Worm (Caenorhabditis elegans) whole organism, L3 larva: ENCODE results near the gene taf-11.3.

Experiments used
- R02D3.7 ChIP-seq: fragments of 150-350 bp; optimal IDR thresholded peaks from 2 replicates; lab custom pipeline; 2014; ENCODE audit warnings: missing biosample characterization, missing genetic modification characterization
- ZK546.5 ChIP-seq: sonication (generic microtip); optimal IDR thresholded peaks from 2 replicates; lab custom pipeline; 2017; ENCODE audit warnings: missing biosample characterization, missing genetic modification characterization
- aly-2 ChIP-seq: fragments of 150-350 bp; optimal IDR thresholded peaks from 2 replicates; lab custom pipeline; 2014; ENCODE audit warnings: missing biosample characterization, missing genetic modification characterization
- ama-1 ChIP-seq: fragments of 150-350 bp; optimal IDR thresholded peaks from 2 replicates; lab custom pipeline; 2018
- ceh-16 ChIP-seq: sonication (generic microtip); optimal IDR thresholded peaks from 2 replicates; lab custom pipeline; 2017; ENCODE audit warnings: missing biosample characterization, missing genetic modification characterization
- ceh-28 ChIP-seq: fragments of 150-350 bp; optimal IDR thresholded peaks from 2 replicates; lab custom pipeline; 2014; ENCODE audit warnings: missing biosample characterization, missing genetic modification reagents, missing genetic modification characterization
- ceh-82 ChIP-seq: fragments of 150-350 bp; optimal IDR thresholded peaks from 2 replicates; lab custom pipeline; 2014; ENCODE audit warnings: missing biosample characterization, missing genetic modification characterization
- daf-12 ChIP-seq: fragments of 150-350 bp; optimal IDR thresholded peaks from 2 replicates; lab custom pipeline; 2014; ENCODE audit warnings: missing biosample characterization, missing genetic modification reagents, missing genetic modification characterization
- egl-27 ChIP-seq: sonication (generic microtip); optimal IDR thresholded peaks from 4 replicates; lab custom pipeline; 2017; ENCODE audit warnings: missing biosample characterization, missing genetic modification reagents, missing genetic modification characterization
- egl-5 ChIP-seq: fragments of 150-350 bp; optimal IDR thresholded peaks from 2 replicates; lab custom pipeline; 2017; ENCODE audit warnings: missing biosample characterization, missing genetic modification reagents, missing genetic modification characterization, inconsistent platforms
- elt-1 ChIP-seq: fragments of 150-350 bp; optimal IDR thresholded peaks from 2 replicates; lab custom pipeline; 2014; ENCODE audit warnings: missing biosample characterization, missing genetic modification characterization
- elt-2 ChIP-seq: sonication (generic microtip); optimal IDR thresholded peaks from 2 replicates; lab custom pipeline; 2016; ENCODE audit warnings: missing genetic modification reagents, mild to moderate bottlenecking, missing genetic modification characterization, missing compliant biosample characterization
- elt-3 ChIP-seq, 3 experiments: fragments of 150-350 bp in 1 of 3; sonication (generic microtip) in 2 of 3; optimal IDR thresholded peaks; 2 replicates in 2 of 3; 4 replicates in 1 of 3; lab custom pipeline; 2014 to 2017; ENCODE audit warnings: missing biosample characterization in 3 of 3, missing genetic modification characterization in 3 of 3
- fkh-10 ChIP-seq: sonication (generic microtip); optimal IDR thresholded peaks from 2 replicates; lab custom pipeline; 2017; ENCODE audit warnings: missing biosample characterization, missing genetic modification reagents, missing genetic modification characterization
- fos-1 ChIP-seq: fragments of 150-350 bp; optimal IDR thresholded peaks from 2 replicates; lab custom pipeline; 2014; ENCODE audit warnings: missing biosample characterization, missing genetic modification characterization
- hmg-11 ChIP-seq: sonication (generic microtip); optimal IDR thresholded peaks from 2 replicates; lab custom pipeline; 2016; ENCODE audit warnings: missing genetic modification characterization, missing compliant biosample characterization
- jun-1 ChIP-seq: fragments of 150-350 bp; optimal IDR thresholded peaks from 2 replicates; lab custom pipeline; 2014; ENCODE audit warnings: missing biosample characterization, missing genetic modification reagents, missing genetic modification characterization
- lin-15B ChIP-seq: fragments of 150-350 bp; optimal IDR thresholded peaks from 2 replicates; lab custom pipeline; 2014; ENCODE audit warnings: missing biosample characterization, missing genetic modification characterization
- lin-39 ChIP-seq: fragments of 150-350 bp; optimal IDR thresholded peaks from 2 replicates; lab custom pipeline; 2018; ENCODE audit warnings: missing biosample characterization, missing genetic modification reagents, missing genetic modification characterization
- lsy-12 ChIP-seq: sonication (generic microtip); optimal IDR thresholded peaks from 2 replicates; lab custom pipeline; 2016; ENCODE audit warnings: mild to moderate bottlenecking, missing genetic modification characterization, missing compliant biosample characterization
- mdl-1 ChIP-seq: fragments of 150-350 bp; optimal IDR thresholded peaks from 2 replicates; lab custom pipeline; 2014; ENCODE audit warnings: missing biosample characterization, missing genetic modification characterization
- nfya-1 ChIP-seq: sonication (generic microtip); optimal IDR thresholded peaks from 2 replicates; lab custom pipeline; 2017; ENCODE audit warnings: missing genetic modification characterization, mild to moderate bottlenecking, missing compliant biosample characterization, antibody characterized with exemption, moderate library complexity; ENCODE audit not compliant: insufficient read depth
- nhr-12 ChIP-seq: fragments of 150-350 bp; optimal IDR thresholded peaks from 2 replicates; lab custom pipeline; 2014; ENCODE audit warnings: missing biosample characterization, missing genetic modification characterization
- nhr-23 ChIP-seq: fragments of 150-350 bp; optimal IDR thresholded peaks from 2 replicates; lab custom pipeline; 2014; ENCODE audit warnings: missing biosample characterization, missing genetic modification reagents, missing genetic modification characterization
- nhr-25 ChIP-seq: sonication (generic microtip); optimal IDR thresholded peaks from 2 replicates; lab custom pipeline; 2017; ENCODE audit warnings: missing biosample characterization, missing genetic modification characterization
- nhr-28 ChIP-seq: fragments of 150-350 bp; optimal IDR thresholded peaks from 2 replicates; lab custom pipeline; 2014; ENCODE audit warnings: missing biosample characterization, missing genetic modification characterization
- nhr-43 ChIP-seq: sonication (generic microtip); optimal IDR thresholded peaks from 2 replicates; lab custom pipeline; 2016; ENCODE audit warnings: mild to moderate bottlenecking, missing genetic modification characterization, missing compliant biosample characterization; ENCODE audit not compliant: poor library complexity, severe bottlenecking
- nhr-67 ChIP-seq: fragments of 150-350 bp; optimal IDR thresholded peaks from 2 replicates; lab custom pipeline; 2014; ENCODE audit warnings: missing biosample characterization, missing genetic modification characterization
- nhr-76 ChIP-seq: fragments of 150-350 bp; sonication (generic microtip); optimal IDR thresholded peaks from 5 replicates; lab custom pipeline; 2014; ENCODE audit warnings: missing biosample characterization, missing genetic modification characterization
- nhr-77 ChIP-seq: fragments of 150-350 bp; optimal IDR thresholded peaks from 2 replicates; lab custom pipeline; 2014; ENCODE audit warnings: missing biosample characterization, missing genetic modification characterization
- pha-4 ChIP-seq: fragments of 150-350 bp; optimal IDR thresholded peaks from 2 replicates; lab custom pipeline; 2014; ENCODE audit warnings: missing biosample characterization, missing genetic modification reagents, missing genetic modification characterization
- pqm-1 ChIP-seq: fragments of 150-350 bp; optimal IDR thresholded peaks from 2 replicates; lab custom pipeline; 2017; ENCODE audit warnings: missing biosample characterization, missing genetic modification characterization, inconsistent platforms
- sea-2 ChIP-seq: fragments of 150-350 bp; sonication (generic microtip); optimal IDR thresholded peaks from 4 replicates; lab custom pipeline; 2014; ENCODE audit warnings: missing biosample characterization, missing genetic modification reagents, missing genetic modification characterization
- skn-1 ChIP-seq: fragments of 150-350 bp; optimal IDR thresholded peaks from 2 replicates; lab custom pipeline; 2014; ENCODE audit warnings: missing biosample characterization, missing genetic modification characterization
- snpc-4 ChIP-seq: fragments of 150-350 bp; optimal IDR thresholded peaks from 2 replicates; lab custom pipeline; 2014; ENCODE audit warnings: missing biosample characterization, missing genetic modification characterization
- tbx-2 ChIP-seq: sonication (generic microtip); optimal IDR thresholded peaks from 2 replicates; lab custom pipeline; 2016; ENCODE audit warnings: mild to moderate bottlenecking, missing genetic modification characterization, missing compliant biosample characterization
- unc-39 ChIP-seq: sonication (generic microtip); optimal IDR thresholded peaks from 4 replicates; lab custom pipeline; 2017; ENCODE audit warnings: missing biosample characterization, missing genetic modification characterization
- ztf-4 ChIP-seq: fragments of 150-350 bp; optimal IDR thresholded peaks from 2 replicates; lab custom pipeline; 2014; ENCODE audit warnings: missing biosample characterization, missing genetic modification characterization

The taf-11.3 gene

DNA sequence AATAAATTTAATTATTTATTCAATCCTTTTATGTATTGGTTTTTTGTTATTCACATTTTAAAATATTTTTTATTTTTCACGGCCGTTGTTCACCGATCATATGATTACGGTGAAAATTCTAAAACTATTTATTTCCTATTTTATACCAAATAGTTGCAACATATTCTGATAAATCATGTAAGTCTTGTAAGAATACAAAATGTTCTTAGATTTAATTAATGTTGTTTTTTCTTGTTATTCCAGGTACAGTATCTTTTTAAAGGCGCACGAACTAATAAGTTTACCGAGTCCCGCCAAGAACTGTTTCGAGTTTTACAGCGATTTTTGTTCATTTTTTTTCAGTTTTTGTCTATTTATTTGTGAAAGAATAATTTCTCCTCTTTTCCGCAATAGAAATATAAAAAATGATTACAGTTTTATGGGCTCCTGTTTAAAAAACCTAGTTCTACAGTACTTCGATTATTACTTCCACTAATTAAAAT is 35.4 kb downstream of the taf-11.3 start, which contains the start of gene D2045.5:
TSS of gene D2045.5 (minus strand) at position 51 of the 482 bp plus-strand sequence.
- TF ChIP-seq ceh-16 (tag; lab: Kevin White, UChicago): no peak
- no peak for TF ChIP-seq R02D3.7 (tag; lab: Kevin White, UChicago)
- TF ChIP-seq nhr-23 (tag; lab: Kevin White, UChicago): no peak
- no peak for TF ChIP-seq ZK546.5 (tag; lab: Kevin White, UChicago)

DNA sequence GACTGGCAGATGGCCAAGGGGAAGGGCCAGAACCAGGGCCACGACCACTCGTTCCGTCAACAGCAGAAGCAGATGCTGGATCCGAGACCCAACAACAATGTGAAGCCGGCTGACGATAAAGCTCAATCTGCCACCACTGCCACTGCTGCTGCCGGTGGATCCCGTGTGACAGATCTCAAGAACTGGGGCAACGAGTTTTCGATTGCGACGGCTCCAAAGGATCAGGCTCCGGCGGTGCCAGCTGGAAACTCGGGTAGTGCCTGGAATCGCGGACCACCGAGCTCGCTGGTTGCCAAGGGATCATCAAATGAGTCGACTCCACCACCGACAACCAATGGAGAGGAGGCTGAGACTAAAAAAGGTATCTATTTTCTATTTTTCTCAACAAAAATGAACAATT is 40.6 kb downstream of the taf-11.3 start:
- no peak for TF ChIP-seq ceh-82 (tag; lab: Kevin White, UChicago)
- TF ChIP-seq ceh-16 (tag; lab: Kevin White, UChicago): no peak
- TF ChIP-seq nhr-28 (tag; lab: Kevin White, UChicago): no peak

DNA sequence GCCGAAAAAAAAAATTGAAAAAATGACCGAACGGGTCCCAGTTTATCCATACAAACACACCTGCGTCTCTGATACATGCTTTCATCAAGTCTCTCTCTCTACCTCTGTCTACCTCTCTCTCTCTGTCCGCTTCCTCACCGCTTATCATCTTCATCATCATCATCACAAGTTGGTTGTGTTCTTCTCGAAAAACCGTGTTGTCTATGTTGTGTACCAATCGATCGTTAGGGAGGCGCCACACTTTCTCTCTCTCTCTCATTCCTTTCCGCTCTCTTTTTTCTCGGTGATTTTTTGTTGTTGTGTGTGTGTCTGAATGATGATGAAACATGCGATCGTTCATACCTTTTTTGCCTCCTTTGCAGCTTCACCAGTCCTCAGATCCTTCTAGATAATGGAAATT is 41.4 kb downstream of the taf-11.3 start:
- peak; percentile 70 for TF ChIP-seq nhr-25 (tag; lab: Kevin White, UChicago)
- TF ChIP-seq ZK546.5 (tag; lab: Kevin White, UChicago): no peak
- peak; percentile 67 for TF ChIP-seq nhr-23 (tag; lab: Kevin White, UChicago)
- no peak for TF ChIP-seq nhr-77 (tag; lab: Kevin White, UChicago)
- TF ChIP-seq pha-4: peak; percentile 70
- peak; percentile 69 for TF ChIP-seq pqm-1 (tag; lab: Kevin White, UChicago)
- TF ChIP-seq jun-1 (tag; lab: Kevin White, UChicago): peak; percentile 18
- TF ChIP-seq ceh-82 (tag; lab: Kevin White, UChicago): no peak
- TF ChIP-seq lin-15B (tag; lab: Kevin White, UChicago): no peak
- TF ChIP-seq sea-2: no peak
- no peak for TF ChIP-seq snpc-4 (tag; lab: Kevin White, UChicago)
- TF ChIP-seq skn-1 (tag; lab: Kevin White, UChicago): peak; percentile 44
- TF ChIP-seq nhr-12: no peak
- TF ChIP-seq lin-39 (tag; lab: Kevin White, UChicago): no peak
- TF ChIP-seq ama-1 (lab: Kevin White, UChicago): peak; percentile 36
- TF ChIP-seq fos-1: no peak
- no peak for TF ChIP-seq ztf-4 (tag; lab: Kevin White, UChicago)
- peak; percentile 84 for TF ChIP-seq ceh-28 (tag; lab: Kevin White, UChicago)
- peak; percentile 32 for TF ChIP-seq elt-2 (tag; lab: Kevin White, UChicago)
- peak; percentile 32 for TF ChIP-seq nfya-1 (tag; lab: Kevin White, UChicago)
- no peak for TF ChIP-seq R02D3.7 (tag; lab: Kevin White, UChicago)
- TF ChIP-seq, all 47 proteins: peak for 10

DNA sequence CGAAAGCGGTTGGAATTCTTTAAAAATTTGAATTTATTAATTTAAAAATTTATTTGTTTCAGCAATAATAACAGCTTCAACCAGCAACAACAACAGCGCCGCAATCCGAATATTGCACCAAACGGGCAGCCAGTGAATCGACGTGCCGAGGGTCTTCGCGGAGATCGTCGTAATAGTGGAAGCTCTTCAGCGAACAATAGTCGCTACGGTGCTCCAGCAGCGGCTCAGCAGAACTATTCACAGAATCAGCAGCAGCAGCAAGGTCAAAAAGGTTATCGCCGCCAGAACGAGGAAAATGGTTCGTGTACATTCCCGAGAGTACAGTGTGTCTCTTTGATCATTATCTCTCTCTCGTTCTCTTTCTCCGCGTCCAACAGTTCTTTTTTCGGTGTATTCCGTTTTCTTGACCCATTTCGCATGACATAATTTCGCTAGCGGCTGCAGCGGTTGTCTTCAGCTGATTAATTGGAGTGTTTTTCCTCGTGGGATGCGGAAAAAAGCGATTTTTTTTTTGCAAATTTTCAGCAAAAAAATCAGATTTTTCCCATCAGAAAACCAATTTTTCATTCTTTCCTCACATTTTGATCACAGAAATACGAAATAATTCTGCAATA is 42.0 kb downstream of the taf-11.3 start:
- TF ChIP-seq aly-2: no peak
- no peak for TF ChIP-seq pqm-1 (tag; lab: Kevin White, UChicago)
- no peak for TF ChIP-seq nhr-76 (tag; lab: Kevin White, UChicago)
- no peak for TF ChIP-seq hmg-11 (tag; lab: Kevin White, UChicago)
- TF ChIP-seq nhr-23 (tag; lab: Kevin White, UChicago): peak; percentile 55

DNA sequence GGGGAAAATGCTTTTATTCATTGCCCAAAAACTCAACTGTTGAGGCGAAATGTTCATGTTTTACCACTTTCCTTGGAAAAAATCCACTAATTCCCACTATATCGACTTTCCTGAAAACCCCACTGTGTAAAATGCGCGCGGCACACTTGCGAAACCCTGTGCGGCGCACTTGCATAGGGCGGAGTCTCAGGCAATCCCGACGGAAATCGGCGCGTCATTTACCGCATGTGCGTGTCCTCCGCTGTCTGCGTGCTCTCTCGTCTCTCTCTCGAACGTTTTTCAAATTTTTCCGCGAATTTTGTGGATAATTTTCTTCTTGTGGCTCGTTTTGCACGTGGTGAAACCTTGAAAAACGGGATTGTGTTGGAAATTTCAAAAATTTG is 43.9 kb downstream of the taf-11.3 start, which contains the start of gene atx-2:
TSS of gene atx-2 (plus strand) at position 226 of the 383 bp plus-strand sequence.
- TF ChIP-seq lsy-12 (tag; lab: Kevin White, UChicago) (peak; percentile 85), egl-5 (tag; lab: Kevin White, UChicago) (peak; percentile 26), elt-3 (tag; optimal IDR thresholded peaks at IDR 0.05; lab: Kevin White, UChicago) (no peak), lin-39 (tag; lab: Kevin White, UChicago) (peak; percentile 91), skn-1 (tag; lab: Kevin White, UChicago) (peak; percentile 59), unc-39 (tag; lab: Kevin White, UChicago) (no peak), nhr-43 (peak; percentile 93), nhr-76 (tag; lab: Kevin White, UChicago) (no peak), hmg-11 (tag; lab: Kevin White, UChicago) (peak; percentile 98), daf-12 (tag; lab: Kevin White, UChicago) (no peak), ceh-28 (tag; lab: Kevin White, UChicago) (peak; percentile 73), ceh-82 (tag; lab: Kevin White, UChicago) (peak; percentile 56), nhr-25 (tag; lab: Kevin White, UChicago) (peak; percentile 56), nhr-67 (tag; lab: Kevin White, UChicago) (no peak), ztf-4 (tag; lab: Kevin White, UChicago) (no peak), ceh-16 (tag; lab: Kevin White, UChicago) (peak; percentile 72), nfya-1 (tag; lab: Kevin White, UChicago) (peak; percentile 69), pha-4 (peak; percentile 62), snpc-4 (tag; lab: Kevin White, UChicago) (peak; percentile 32), nhr-77 (tag; lab: Kevin White, UChicago) (no peak), elt-2 (tag; lab: Kevin White, UChicago) (peak; percentile 46), nhr-23 (tag; lab: Kevin White, UChicago) (peak; percentile 77), egl-27 (tag; lab: Kevin White, UChicago) (peak; percentile 22), elt-1 (tag; lab: Kevin White, UChicago) (peak; percentile 56), ama-1 (lab: Kevin White, UChicago) (no peak), fkh-10 (GFP tag; lab: Kevin White, UChicago) (peak; percentile 42), fos-1 (peak; percentile 28), mdl-1 (tag; lab: Kevin White, UChicago) (peak; percentile 72), lin-15B (tag; lab: Kevin White, UChicago) (peak; percentile 80), pqm-1 (tag; lab: Kevin White, UChicago) (peak; percentile 11), tbx-2 (tag; lab: Kevin White, UChicago) (peak; percentile 78), R02D3.7 (tag; lab: Kevin White, UChicago) (peak; percentile 79)
